Worm (Caenorhabditis elegans) whole organism, mixed stage, embryonic: ENCODE data around the gene K07D4.6.

Source experiments
- ceh-83 ChIP-seq: fragments of 200-800 bp; sonication (Bioruptor generic); optimal IDR thresholded peaks from 2 replicates; lab custom pipeline; 2018; ENCODE audit warnings: mild to moderate bottlenecking, missing genetic modification characterization, missing compliant biosample characterization
- lin-13 ChIP-seq: fragments of 150-350 bp; optimal IDR thresholded peaks from 2 replicates; lab custom pipeline; 2014; ENCODE audit warnings: missing biosample characterization, missing genetic modification characterization
- ztf-11 ChIP-seq: fragments of 150-350 bp; optimal IDR thresholded peaks from 2 replicates; lab custom pipeline; 2014; ENCODE audit warnings: missing biosample characterization, missing genetic modification characterization

DNA sequence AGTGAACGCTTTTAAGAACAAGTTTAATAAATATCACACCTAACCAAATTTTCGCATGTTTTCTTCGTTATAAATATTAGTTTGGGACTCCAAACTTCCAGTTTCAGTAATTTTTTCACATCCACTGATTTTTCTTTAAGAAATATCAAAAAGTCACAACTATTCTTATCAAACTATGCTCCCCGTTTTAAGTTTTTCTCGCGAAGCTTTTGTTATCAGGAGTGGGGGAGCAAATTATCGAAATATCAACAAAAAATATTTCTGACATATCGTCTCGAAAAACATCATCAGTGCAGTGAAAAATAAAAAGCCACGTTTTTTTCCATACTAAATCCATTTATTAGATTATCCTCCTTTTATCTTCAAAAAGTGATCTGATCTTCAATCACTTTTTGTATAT lies 26.5 kb downstream of the K07D4.6 start:
- TF ChIP-seq lin-13 (tag; lab: Kevin White, UChicago) (no peak), ceh-83 (no peak), ztf-11 (tag; lab: Kevin White, UChicago) (no peak)
